Worm (Caenorhabditis elegans): ENCODE measurements around the gene nspc-19.

- no peak for TF ChIP-seq nhr-179 (tag; optimal IDR thresholded peaks at IDR 0.05)
- TF ChIP-seq ztf-28 (GFP tag; IDR thresholded peaks at IDR 0.05) = no peak
- no peak for TF ChIP-seq hmg-1.2 (GFP tag; IDR thresholded peaks at IDR 0.05)
- TF ChIP-seq attf-6 (GFP tag; IDR thresholded peaks at IDR 0.05) = no peak
- TF ChIP-seq unc-62 (GFP tag; optimal IDR thresholded peaks at IDR 0.05) = no peak
- no peak for TF ChIP-seq nfya-1 (tag; optimal IDR thresholded peaks at IDR 0.05; ENCODE audit: borderline replicate concordance, insufficient read depth)
These were observed 1.6 kb downstream of the nspc-19 start, which contains the start of gene nspc-20 for ce11 chrX:14530107-14530506.
